Fruit fly (Drosophila melanogaster): ENCODE results near the gene CG4004.

dm6 chrX:12733770-12734189 lies 10.2 kb upstream of the CG4004 start:
- TF ChIP-seq CG7045 (GFP tag; optimal IDR thresholded peaks at IDR 0.05) (no peak), bab1 (GFP tag; optimal IDR thresholded peaks at IDR 0.05) (peak; percentile 11), CG12768 (GFP tag; optimal IDR thresholded peaks at IDR 0.05) (no peak), cnc (optimal IDR thresholded peaks at IDR 0.05) (no peak), Hr96 (GFP tag; optimal IDR thresholded peaks at IDR 0.05) (no peak)
